Worm (Caenorhabditis elegans) whole organism, L3 larva: ENCODE data around the gene Y57A10A.2.

Experiments used
- egl-27 ChIP-seq: sonication (generic microtip); optimal IDR thresholded peaks from 4 replicates; lab custom pipeline; 2017; ENCODE audit warnings: missing biosample characterization, missing genetic modification reagents, missing genetic modification characterization
- egl-5 ChIP-seq: fragments of 150-350 bp; optimal IDR thresholded peaks from 2 replicates; lab custom pipeline; 2017; ENCODE audit warnings: missing biosample characterization, missing genetic modification reagents, missing genetic modification characterization, inconsistent platforms
- elt-1 ChIP-seq: fragments of 150-350 bp; optimal IDR thresholded peaks from 2 replicates; lab custom pipeline; 2014; ENCODE audit warnings: missing biosample characterization, missing genetic modification characterization
- elt-3 ChIP-seq, 3 experiments: fragments of 150-350 bp in 1 of 3; sonication (generic microtip) in 2 of 3; optimal IDR thresholded peaks; 2 replicates in 2 of 3; 4 replicates in 1 of 3; lab custom pipeline; 2014 to 2017; ENCODE audit warnings: missing biosample characterization in 3 of 3, missing genetic modification characterization in 3 of 3
- fkh-10 ChIP-seq: sonication (generic microtip); optimal IDR thresholded peaks from 2 replicates; lab custom pipeline; 2017; ENCODE audit warnings: missing biosample characterization, missing genetic modification reagents, missing genetic modification characterization
- fkh-2 ChIP-seq: fragments of 150-350 bp; optimal IDR thresholded peaks from 2 replicates; lab custom pipeline; 2014; ENCODE audit warnings: missing biosample characterization, missing genetic modification reagents, missing genetic modification characterization
- nhr-11 ChIP-seq: fragments of 150-350 bp; optimal IDR thresholded peaks from 2 replicates; lab custom pipeline; 2014; ENCODE audit warnings: missing biosample characterization, missing genetic modification characterization
- nhr-237 ChIP-seq: fragments of 150-350 bp; optimal IDR thresholded peaks from 2 replicates; lab custom pipeline; 2014; ENCODE audit warnings: missing biosample characterization, missing genetic modification characterization
- nhr-25 ChIP-seq: sonication (generic microtip); optimal IDR thresholded peaks from 2 replicates; lab custom pipeline; 2017; ENCODE audit warnings: missing biosample characterization, missing genetic modification characterization
- nhr-76 ChIP-seq: fragments of 150-350 bp; sonication (generic microtip); optimal IDR thresholded peaks from 5 replicates; lab custom pipeline; 2014; ENCODE audit warnings: missing biosample characterization, missing genetic modification characterization
- ztf-11 ChIP-seq: fragments of 150-350 bp; optimal IDR thresholded peaks from 2 replicates; lab custom pipeline; 2014; ENCODE audit warnings: missing biosample characterization, missing genetic modification characterization

ce11 chrII:12099889-12100288 is 47.5 kb upstream of the Y57A10A.2 start, which contains the start of gene Y17G7B.17:
- no peak for TF ChIP-seq elt-1 (tag; lab: Kevin White, UChicago)
- no peak for TF ChIP-seq egl-5
- TF ChIP-seq nhr-76 (tag; lab: Kevin White, UChicago): no peak
- no peak for TF ChIP-seq nhr-25 (tag; lab: Kevin White, UChicago)
- no peak for TF ChIP-seq egl-27 (tag; lab: Kevin White, UChicago)
- no peak for TF ChIP-seq ztf-11 (tag; lab: Kevin White, UChicago)
- no peak for TF ChIP-seq fkh-10 (GFP tag; lab: Kevin White, UChicago)
- no peak for TF ChIP-seq nhr-11
- no peak for TF ChIP-seq fkh-2 (tag; lab: Kevin White, UChicago)
- TF ChIP-seq elt-3 (tag; optimal IDR thresholded peaks at IDR 0.05; lab: Kevin White, UChicago): no peak
- TF ChIP-seq nhr-237 (tag; lab: Kevin White, UChicago): no peak
